Fruit fly (Drosophila melanogaster): ENCODE measurements around the gene mth.

The mth gene

DNA sequence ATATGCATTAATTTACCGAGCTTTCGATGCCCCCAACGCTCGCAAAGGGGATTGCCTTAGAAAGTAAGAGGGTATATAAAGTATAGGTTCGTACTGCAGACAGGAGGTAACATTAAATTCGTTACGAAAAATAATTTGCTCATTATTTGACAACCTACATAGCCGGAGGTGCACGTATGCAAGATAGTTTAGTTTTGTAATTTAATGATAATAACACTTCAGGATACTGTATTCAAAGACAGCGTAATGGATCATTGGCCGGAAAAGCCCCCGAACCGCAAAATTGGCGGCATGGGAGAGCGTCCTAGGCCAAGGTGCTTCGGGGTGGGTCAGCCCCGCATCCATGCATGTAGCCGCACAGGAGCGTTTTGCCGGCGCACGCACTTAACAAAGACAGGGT lies 34.4 kb downstream of the mth start:
- TF ChIP-seq CG11617 (GFP tag; optimal IDR thresholded peaks at IDR 0.05) = no peak

DNA sequence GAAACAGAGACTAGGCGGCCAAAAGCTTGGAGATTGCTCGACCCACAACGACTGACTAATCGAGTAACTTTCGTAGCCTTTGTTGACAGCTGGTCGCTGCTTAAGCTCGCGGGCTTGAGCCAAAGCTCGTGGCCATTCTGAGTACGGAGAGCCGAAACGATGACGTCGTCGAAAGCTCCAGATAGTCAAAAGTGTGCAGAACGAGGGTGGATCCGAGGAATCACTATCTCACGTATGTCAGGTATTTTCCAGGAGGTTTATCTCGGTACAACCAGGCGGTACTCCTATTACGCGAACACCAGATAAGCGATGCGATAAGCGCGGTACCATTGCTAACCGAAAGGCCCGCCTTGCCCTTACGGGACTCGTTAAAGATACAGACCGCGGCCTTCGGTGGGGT lies 35.1 kb downstream of the mth start:
- TF ChIP-seq CG5204 (GFP tag; optimal IDR thresholded peaks at IDR 0.05) = no peak
- no peak for TF ChIP-seq cnc (optimal IDR thresholded peaks at IDR 0.05)
- peak; percentile 23 for TF ChIP-seq CG33017 (tag; optimal IDR thresholded peaks at IDR 0.05)
- peak; percentile 23 for TF ChIP-seq CG12768 (GFP tag; optimal IDR thresholded peaks at IDR 0.05)
- no peak for TF ChIP-seq Crg-1 (GFP tag; optimal IDR thresholded peaks at IDR 0.05)
- peak; percentile 2 for TF ChIP-seq CG7101 (tag; optimal IDR thresholded peaks at IDR 0.05)
- TF ChIP-seq CG1620 (GFP tag; optimal IDR thresholded peaks at IDR 0.05) = no peak
- TF ChIP-seq Hr96 (GFP tag; optimal IDR thresholded peaks at IDR 0.05) = no peak
- TF ChIP-seq bab1 (GFP tag; optimal IDR thresholded peaks at IDR 0.05) = peak; percentile 20
- peak; percentile 82 for TF ChIP-seq cic (GFP tag; optimal IDR thresholded peaks at IDR 0.05)
- no peak for TF ChIP-seq pad (GFP tag; optimal IDR thresholded peaks at IDR 0.05)
- no peak for TF ChIP-seq CG14711 (tag; optimal IDR thresholded peaks at IDR 0.05)
- no peak for TF ChIP-seq tj (GFP tag; optimal IDR thresholded peaks at IDR 0.05)

- TF ChIP-seq CG1620 (GFP tag; optimal IDR thresholded peaks at IDR 0.05) = no peak
- TF ChIP-seq ovo (GFP tag; optimal IDR thresholded peaks at IDR 0.05) = no peak
- peak; percentile 38 for TF ChIP-seq cic (GFP tag; optimal IDR thresholded peaks at IDR 0.05)
- no peak for TF ChIP-seq Mnt (GFP tag; optimal IDR thresholded peaks at IDR 0.05)
Observed at dm6 chr3L:299952-300605, 46.7 kb downstream of the mth start.

DNA sequence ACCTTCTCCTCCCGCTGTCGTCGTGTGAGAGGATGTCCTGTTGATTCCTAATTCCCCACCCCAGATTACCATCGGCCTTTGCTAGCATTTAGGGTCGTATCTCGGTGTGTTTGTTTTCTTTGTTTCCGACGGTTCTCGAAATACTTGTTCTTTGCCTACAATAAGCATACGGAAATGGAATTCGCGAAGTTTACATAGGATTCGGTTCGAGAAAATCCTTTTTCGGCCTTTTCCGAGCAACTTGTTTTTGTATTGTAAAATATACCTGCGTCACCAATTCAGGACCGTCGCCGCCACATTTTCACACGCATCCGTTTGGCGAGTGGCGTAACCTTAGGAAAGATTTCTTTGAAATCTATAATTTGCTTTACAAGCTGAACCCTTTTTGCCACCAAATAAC lies 48.3 kb downstream of the mth start:
- TF ChIP-seq CG33017 (tag; optimal IDR thresholded peaks at IDR 0.05) (no peak), toe (GFP tag; optimal IDR thresholded peaks at IDR 0.05) (no peak), cic (GFP tag; optimal IDR thresholded peaks at IDR 0.05) (no peak), Crg-1 (GFP tag; optimal IDR thresholded peaks at IDR 0.05) (no peak), tj (GFP tag; optimal IDR thresholded peaks at IDR 0.05) (no peak), CG5204 (GFP tag; optimal IDR thresholded peaks at IDR 0.05) (no peak), pad (GFP tag; optimal IDR thresholded peaks at IDR 0.05) (no peak)

DNA sequence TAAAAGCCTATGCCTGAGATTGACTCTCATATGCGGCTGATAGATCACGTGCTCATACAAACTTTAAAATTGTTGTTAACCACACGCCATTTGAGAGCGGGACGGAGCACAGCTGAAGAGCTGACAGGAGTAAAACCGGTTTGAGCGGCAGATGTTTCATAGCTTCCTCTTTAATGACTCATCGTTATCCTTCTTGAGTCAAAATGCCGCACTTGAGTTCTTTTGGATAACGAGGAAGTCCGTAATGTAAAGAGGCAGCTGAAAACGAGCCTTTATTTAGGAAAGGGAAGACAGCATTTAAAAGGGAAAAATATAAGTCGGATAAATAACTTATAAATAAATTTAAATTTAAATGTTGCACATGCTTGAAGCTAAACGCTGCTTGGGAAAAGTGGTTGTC lies 49.5 kb downstream of the mth start:
- no peak for TF ChIP-seq cnc (optimal IDR thresholded peaks at IDR 0.05)
- TF ChIP-seq kay (GFP tag; ENCODE audit: borderline replicate concordance) = peak; percentile 24
- TF ChIP-seq CG7101 (tag; optimal IDR thresholded peaks at IDR 0.05) = no peak

DNA sequence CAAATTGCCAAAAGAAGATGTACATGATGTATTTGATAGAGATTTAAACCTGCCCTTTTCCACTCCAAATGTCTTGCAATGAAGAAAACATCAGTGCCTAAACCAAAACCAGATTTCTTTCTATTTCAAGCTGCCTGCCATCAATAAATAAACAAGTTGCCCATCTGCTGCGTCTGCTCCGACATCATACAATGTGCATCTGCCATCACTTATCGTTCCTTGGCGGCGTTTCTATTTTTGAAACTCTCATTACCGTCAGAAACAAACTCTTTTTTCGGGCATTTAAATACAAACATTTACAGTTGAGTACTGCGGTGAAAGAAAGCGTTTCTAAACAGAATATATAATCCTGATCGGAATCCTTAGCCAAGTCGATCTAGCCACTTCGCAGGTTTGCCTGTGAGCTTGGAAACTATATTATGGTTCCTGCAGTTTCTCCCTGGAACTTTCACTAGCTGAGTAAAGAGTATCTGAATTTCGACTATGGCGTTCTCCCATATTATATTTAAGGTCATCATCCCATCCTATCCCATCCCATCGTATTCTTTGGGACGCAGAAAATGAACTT lies 51.8 kb downstream of the mth start:
- TF ChIP-seq toe (GFP tag; optimal IDR thresholded peaks at IDR 0.05) = no peak
- no peak for TF ChIP-seq Mnt (GFP tag; optimal IDR thresholded peaks at IDR 0.05)
- no peak for TF ChIP-seq CG33017 (tag; optimal IDR thresholded peaks at IDR 0.05)

Measured in whole organism, adult.